Fruit fly (Drosophila melanogaster): ENCODE data around the gene Ube4A.
A peak's percentile ranks its signal among the peaks of the same experiment; 100 is the strongest.

Gene Ube4A

dm6 chr2L:6612477-6613004 is 45.8 kb upstream of the Ube4A start (continued):
- peak; percentile 100 for TF ChIP-seq bcd (GFP tag; optimal IDR thresholded peaks at IDR 0.05)
- TF ChIP-seq seq (GFP tag; IDR thresholded peaks at IDR 0.05) = peak; percentile 100
- TF ChIP-seq CG12104 (GFP tag; optimal IDR thresholded peaks at IDR 0.05) = peak; percentile 100
- peak; percentile 100 for TF ChIP-seq bab2 (GFP tag; optimal IDR thresholded peaks at IDR 0.05)
- TF ChIP-seq jing (GFP tag; optimal IDR thresholded peaks at IDR 0.05) = peak; percentile 100
- no peak for TF ChIP-seq D (optimal IDR thresholded peaks at IDR 0.05)
- TF ChIP-seq D (GFP tag; optimal IDR thresholded peaks at IDR 0.05) = peak; percentile 100
- peak; percentile 100 for TF ChIP-seq CG12155 (GFP tag; optimal IDR thresholded peaks at IDR 0.05)
- TF ChIP-seq CG13296 (GFP tag; optimal IDR thresholded peaks at IDR 0.05) = peak; percentile 100
- TF ChIP-seq wdn (GFP tag; IDR thresholded peaks at IDR 0.05) = peak; percentile 100
- peak; percentile 100 for TF ChIP-seq corto (GFP tag; optimal IDR thresholded peaks at IDR 0.05)
- TF ChIP-seq CG7963 (GFP tag; IDR thresholded peaks at IDR 0.05; ENCODE audit: partially characterized antibody) = peak; percentile 18; the same call in 1 of the 3 replicates
- TF ChIP-seq CG12769 (tag; optimal IDR thresholded peaks at IDR 0.05) = peak; percentile 100
- peak; percentile 100 for TF ChIP-seq Hmr (GFP tag; optimal IDR thresholded peaks at IDR 0.05)
- peak; percentile 100 for TF ChIP-seq pb (GFP tag; optimal IDR thresholded peaks at IDR 0.05)
- TF ChIP-seq lab (GFP tag; optimal IDR thresholded peaks at IDR 0.05) = peak; percentile 100
- TF ChIP-seq CG13624 (GFP tag; optimal IDR thresholded peaks at IDR 0.05) = peak; percentile 100
- peak; percentile 48 for TF ChIP-seq cg (GFP tag; optimal IDR thresholded peaks at IDR 0.05)
- TF ChIP-seq tio (GFP tag; optimal IDR thresholded peaks at IDR 0.05) = peak; percentile 100
- TF ChIP-seq CG8765 (GFP tag; IDR thresholded peaks at IDR 0.05) = peak; percentile 100
- peak in 1 of 3 experiments; percentile 100 for TF ChIP-seq lola (GFP tag; optimal IDR thresholded peaks at IDR 0.05)
- peak; percentile 95 for TF ChIP-seq CG30020 (tag; optimal IDR thresholded peaks at IDR 0.05)
- TF ChIP-seq Stat92E (GFP tag; optimal IDR thresholded peaks at IDR 0.05) = peak in 1 of 3 experiments; percentile 100
- TF ChIP-seq vfl (GFP tag; optimal IDR thresholded peaks at IDR 0.05) = peak; percentile 100
- TF ChIP-seq Atf-2 (GFP tag; optimal IDR thresholded peaks at IDR 0.05) = peak; percentile 100
- peak; percentile 95 for TF ChIP-seq CG15073 (GFP tag; optimal IDR thresholded peaks at IDR 0.05)
- peak; percentile 100 for TF ChIP-seq sob (GFP tag; IDR thresholded peaks at IDR 0.05)
- TF ChIP-seq tx (GFP tag; optimal IDR thresholded peaks at IDR 0.05) = peak; percentile 100
- peak; percentile 62 for TF ChIP-seq CG42726 (GFP tag; IDR thresholded peaks at IDR 0.05; ENCODE audit: partially characterized antibody)
- peak; percentile 100 for TF ChIP-seq slou (GFP tag; optimal IDR thresholded peaks at IDR 0.05)
- no peak for TF ChIP-seq Tbp (GFP tag; optimal IDR thresholded peaks at IDR 0.05)
- peak; percentile 100 for TF ChIP-seq CG7786 (GFP tag; optimal IDR thresholded peaks at IDR 0.05)
- peak; percentile 100 for TF ChIP-seq otp (GFP tag; IDR thresholded peaks at IDR 0.05)
- TF ChIP-seq CG14667 (GFP tag; IDR thresholded peaks at IDR 0.05) = peak; percentile 100
- peak; percentile 100 for TF ChIP-seq CG15696 (tag; optimal IDR thresholded peaks at IDR 0.05)

DNA sequence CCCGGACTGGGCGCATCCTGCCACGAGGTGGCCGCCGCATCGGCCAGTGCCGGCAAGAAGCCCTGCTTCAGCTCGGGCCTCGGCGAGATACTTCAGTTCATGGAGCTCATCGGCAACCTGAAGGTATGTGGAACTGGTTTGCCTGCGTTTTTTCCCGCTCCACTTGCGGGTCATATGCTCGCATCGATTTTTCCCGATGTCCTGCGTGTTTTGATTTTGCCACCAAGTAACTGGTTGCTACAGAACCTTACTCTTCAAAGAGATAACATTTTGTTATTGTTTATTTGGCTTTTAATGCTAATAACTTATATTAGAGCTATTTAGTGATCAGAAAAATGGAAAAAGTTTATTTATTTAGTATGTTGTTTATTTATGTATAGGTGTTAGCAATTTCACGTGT is 45.2 kb upstream of the Ube4A start:
- no peak for TF ChIP-seq croc (GFP tag; conservative IDR thresholded peaks at IDR 0.05)
- no peak for TF ChIP-seq fu2 (GFP tag; optimal IDR thresholded peaks at IDR 0.05)
- TF ChIP-seq ato (GFP tag; IDR thresholded peaks at IDR 0.05; ENCODE audit: partially characterized antibody) = no peak
- no peak for TF ChIP-seq CG1603 (tag; optimal IDR thresholded peaks at IDR 0.05)
- no peak for TF ChIP-seq CG1233 (GFP tag; optimal IDR thresholded peaks at IDR 0.05)
- TF ChIP-seq repo (GFP tag; optimal IDR thresholded peaks at IDR 0.05) = no peak
- TF ChIP-seq tup (GFP tag; optimal IDR thresholded peaks at IDR 0.05) = no peak
- no peak for TF ChIP-seq gfzf (GFP tag; optimal IDR thresholded peaks at IDR 0.05)
- TF ChIP-seq CG11247 (GFP tag; IDR thresholded peaks at IDR 0.05) = no peak
- TF ChIP-seq pzg (GFP tag; optimal IDR thresholded peaks at IDR 0.05) = no peak
- no peak for TF ChIP-seq CG32767 (GFP tag; IDR thresholded peaks at IDR 0.05)
- no peak for TF ChIP-seq Antp (GFP tag; optimal IDR thresholded peaks at IDR 0.05)
- TF ChIP-seq schlank (tag; optimal IDR thresholded peaks at IDR 0.05) = no peak
- TF ChIP-seq onecut (GFP tag; IDR thresholded peaks at IDR 0.05) = peak; percentile 95
- TF ChIP-seq CG18011 (GFP tag; optimal IDR thresholded peaks at IDR 0.05) = peak; percentile 54
